Fruit fly (Drosophila melanogaster): ENCODE measurements around the gene CG14937.
A peak's percentile ranks its signal among the peaks of the same experiment; 100 is the strongest.

CG14937 gene

dm6 chr2L:11813665-11814087 lies 19.8 kb upstream of the CG14937 start, which contains the start of gene CycY (continued):
- TF ChIP-seq CG12219 (GFP tag; optimal IDR thresholded peaks at IDR 0.05) (no peak), CG12236 (GFP tag; optimal IDR thresholded peaks at IDR 0.05) (no peak), CG3726 (GFP tag; IDR thresholded peaks at IDR 0.05) (no peak), CG15073 (GFP tag; optimal IDR thresholded peaks at IDR 0.05) (no peak), CG4424 (GFP tag; optimal IDR thresholded peaks at IDR 0.05) (peak; percentile 19), inv (GFP tag; IDR thresholded peaks at IDR 0.05; ENCODE audit: partially characterized antibody) (peak; percentile 56; the same call in 1 of the 2 replicates), ranshi (GFP tag; IDR thresholded peaks at IDR 0.05) (no peak), hbn (GFP tag; IDR thresholded peaks at IDR 0.05; ENCODE audit: partially characterized antibody) (peak; percentile 66), TFAM (GFP tag; optimal IDR thresholded peaks at IDR 0.05) (no peak), HLH4C (GFP tag; IDR thresholded peaks at IDR 0.05; ENCODE audit: partially characterized antibody) (0 out of 3 replicates have a peak, but pooled peaks have one; percentile 47), Doc2 (GFP tag; IDR thresholded peaks at IDR 0.05) (no peak), CG14860 (GFP tag; IDR thresholded peaks at IDR 0.05; ENCODE audit: partially characterized antibody) (peak; percentile 20; the same call in 1 of the 3 replicates), CG15601 (tag; optimal IDR thresholded peaks at IDR 0.05) (peak; percentile 35), CG8290 (GFP tag; optimal IDR thresholded peaks at IDR 0.05) (no peak), CG8290 (tag; optimal IDR thresholded peaks at IDR 0.05) (no peak), Blimp-1 (GFP tag; optimal IDR thresholded peaks at IDR 0.05) (peak; percentile 19), CG12104 (GFP tag; optimal IDR thresholded peaks at IDR 0.05) (no peak), exex (tag; optimal IDR thresholded peaks at IDR 0.05) (no peak), Meics (GFP tag; optimal IDR thresholded peaks at IDR 0.05) (no peak), D19B (GFP tag; optimal IDR thresholded peaks at IDR 0.05) (no peak), CG17568 (GFP tag; optimal IDR thresholded peaks at IDR 0.05) (no peak), knrl (GFP tag; IDR thresholded peaks at IDR 0.05; ENCODE audit: partially characterized antibody) (peak; percentile 65), CG8388 (GFP tag; optimal IDR thresholded peaks at IDR 0.05) (no peak), CG15011 (GFP tag; optimal IDR thresholded peaks at IDR 0.05) (no peak), lbe (GFP tag; optimal IDR thresholded peaks at IDR 0.05) (no peak), Optix (GFP tag; IDR thresholded peaks at IDR 0.05) (no peak), cwo (GFP tag; optimal IDR thresholded peaks at IDR 0.05) (no peak), dmrt11E (tag; optimal IDR thresholded peaks at IDR 0.05) (peak; percentile 31), dan (GFP tag; IDR thresholded peaks at IDR 0.05) (no peak), ash1 (GFP tag; optimal IDR thresholded peaks at IDR 0.05) (no peak), CG16813 (GFP tag; IDR thresholded peaks at IDR 0.05; ENCODE audit: partially characterized antibody) (peak; percentile 64), Dek (tag; optimal IDR thresholded peaks at IDR 0.05) (no peak), CG30403 (GFP tag; optimal IDR thresholded peaks at IDR 0.05) (peak; percentile 34), tin (GFP tag; optimal IDR thresholded peaks at IDR 0.05) (no peak), CG2120 (GFP tag; optimal IDR thresholded peaks at IDR 0.05) (peak; percentile 17), Sry-δ (GFP tag; optimal IDR thresholded peaks at IDR 0.05) (peak; percentile 59), Drgx (GFP tag; IDR thresholded peaks at IDR 0.05) (no peak), Gsc (GFP tag; IDR thresholded peaks at IDR 0.05) (no peak), az2 (GFP tag; optimal IDR thresholded peaks at IDR 0.05) (no peak), lov (optimal IDR thresholded peaks at IDR 0.05) (no peak), lov (GFP tag; IDR thresholded peaks at IDR 0.05) (no peak), CG12659 (GFP tag; optimal IDR thresholded peaks at IDR 0.05) (peak; percentile 50), CG14965 (GFP tag; optimal IDR thresholded peaks at IDR 0.05; ENCODE audit: borderline replicate concordance) (no peak), CG9797 (GFP tag; optimal IDR thresholded peaks at IDR 0.05) (peak; percentile 88), esg (GFP tag; conservative IDR thresholded peaks at IDR 0.05) (no peak), CG12071 (GFP tag; optimal IDR thresholded peaks at IDR 0.05) (no peak), Mrtf (GFP tag; IDR thresholded peaks at IDR 0.05) (no peak), crol (GFP tag; IDR thresholded peaks at IDR 0.05) (no peak), CG8089 (GFP tag; optimal IDR thresholded peaks at IDR 0.05) (no peak), shn (GFP tag; optimal IDR thresholded peaks at IDR 0.05) (no peak), CG6791 (GFP tag; IDR thresholded peaks at IDR 0.05; ENCODE audit: partially characterized antibody) (0 out of 3 replicates have a peak, but pooled peaks have one; percentile 39)
